Worm (Caenorhabditis elegans): Measurements from ENCODE around the gene Y77E11A.12.

DNA sequence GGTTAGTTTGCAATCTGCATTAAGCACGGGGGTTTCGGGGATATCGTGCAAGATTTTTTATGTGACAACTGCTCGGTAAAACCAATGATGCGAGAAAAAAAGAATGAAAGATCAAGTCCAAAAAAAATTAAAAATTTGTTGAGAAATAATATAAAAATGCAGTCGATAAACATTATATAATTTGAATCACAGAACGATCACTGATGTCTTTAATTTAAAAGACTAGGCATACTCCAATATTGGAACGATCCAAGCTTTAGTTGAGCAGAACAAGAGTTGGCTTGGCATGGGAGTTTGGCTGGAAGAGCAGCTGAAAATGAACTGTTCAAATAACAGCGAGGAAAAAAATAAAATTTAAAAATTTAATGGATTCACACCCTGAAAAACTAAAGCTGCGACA is 47.6 kb downstream of the Y77E11A.12 start, which contains the start of gene clec-171:
- TF ChIP-seq pha-4 (tag; optimal IDR thresholded peaks at IDR 0.05) (no peak), nhr-28 (tag; optimal IDR thresholded peaks at IDR 0.05) (no peak), unc-62 (GFP tag; optimal IDR thresholded peaks at IDR 0.05) (no peak), mls-2 (tag; optimal IDR thresholded peaks at IDR 0.05) (no peak), elt-3 (tag; optimal IDR thresholded peaks at IDR 0.05) (no peak), unc-39 (tag; optimal IDR thresholded peaks at IDR 0.05) (no peak), ces-1 (GFP tag; optimal IDR thresholded peaks at IDR 0.05) (no peak), elt-1 (tag; optimal IDR thresholded peaks at IDR 0.05; ENCODE audit: borderline replicate concordance, insufficient read depth) (no peak), lin-13 (tag; optimal IDR thresholded peaks at IDR 0.05) (no peak)
